Worm (Caenorhabditis elegans) whole organism, L1 larva: ENCODE results near the gene F16H6.3.
A peak's percentile ranks its signal among the peaks of the same experiment; 100 is the strongest.

Source experiments
- C04F5.9 ChIP-seq: sonication (generic microtip); optimal IDR thresholded peaks from 2 replicates; lab custom pipeline; 2016; ENCODE audit warnings: missing genetic modification characterization, missing compliant biosample characterization
- C34B4.2 ChIP-seq: sonication (generic microtip); optimal IDR thresholded peaks from 2 replicates; lab custom pipeline; 2017; ENCODE audit warnings: mild to moderate bottlenecking, missing genetic modification characterization, missing compliant biosample characterization
- F16B12.6 ChIP-seq: fragments of 150-350 bp; optimal IDR thresholded peaks from 2 replicates; lab custom pipeline; 2014; ENCODE audit warnings: missing biosample characterization, missing genetic modification characterization
- aha-1 ChIP-seq: fragments of 150-350 bp; optimal IDR thresholded peaks from 2 replicates; lab custom pipeline; 2014; ENCODE audit warnings: missing biosample characterization, missing genetic modification characterization
- aly-2 ChIP-seq: fragments of 150-350 bp; optimal IDR thresholded peaks from 2 replicates; lab custom pipeline; 2014; ENCODE audit warnings: missing biosample characterization, missing genetic modification characterization
- blmp-1 ChIP-seq: fragments of 150-350 bp; optimal IDR thresholded peaks from 2 replicates; lab custom pipeline; 2014; ENCODE audit warnings: missing biosample characterization, missing genetic modification characterization
- ceh-88 ChIP-seq: fragments of 200-800 bp; sonication (Bioruptor generic); IDR thresholded peaks from 2 replicates; pipeline ENCODE4 v1.3.6; 2022; ENCODE audit warnings: missing genetic modification characterization, missing compliant biosample characterization
- ceh-90 ChIP-seq: sonication (generic microtip); optimal IDR thresholded peaks from 2 replicates; lab custom pipeline; 2016; ENCODE audit warnings: missing genetic modification characterization, missing compliant biosample characterization
- ces-1 ChIP-seq: fragments of 150-350 bp; optimal IDR thresholded peaks from 2 replicates; lab custom pipeline; 2014; ENCODE audit warnings: missing biosample characterization, missing genetic modification reagents, missing genetic modification characterization
- dpl-1 ChIP-seq, 3 experiments: fragments of 150-350 bp in 2 of 3; sonication (generic microtip) in 1 of 3; optimal IDR thresholded peaks; 2 replicates each; lab custom pipeline; 2014 to 2017; ENCODE audit warnings: missing biosample characterization in 3 of 3, missing genetic modification characterization in 3 of 3, missing genetic modification reagents in 3 of 3
- efl-1 ChIP-seq, 4 experiments: fragments of 150-350 bp; optimal IDR thresholded peaks in 3 of 4; peaks in 1 of 4; 1 replicate in 1 of 4; 2 replicates in 3 of 4; lab custom pipeline; 2014; ENCODE audit warnings: missing biosample characterization in 2 of 4, missing genetic modification characterization in 2 of 4, missing genetic modification reagents in 2 of 4
- efl-3 ChIP-seq: fragments of 200-800 bp; sonication (Bioruptor generic); optimal IDR thresholded peaks from 2 replicates; lab custom pipeline; 2018; ENCODE audit warnings: mild to moderate bottlenecking, missing genetic modification characterization, missing compliant biosample characterization
- egl-27 ChIP-seq, 2 experiments: fragments of 150-350 bp in 1 of 2; sonication (generic microtip); optimal IDR thresholded peaks; 3 replicates each; lab custom pipeline; 2017 to 2018; ENCODE audit warnings: missing biosample characterization in 2 of 2, missing genetic modification characterization in 2 of 2, missing genetic modification reagents in 2 of 2
- elt-2 ChIP-seq: sonication (generic microtip); optimal IDR thresholded peaks from 2 replicates; lab custom pipeline; 2016; ENCODE audit warnings: missing genetic modification characterization, mild to moderate bottlenecking, inconsistent platforms, missing compliant biosample characterization, missing genetic modification reagents
- elt-3 ChIP-seq, 6 experiments: fragments of 150-350 bp in 1 of 6; sonication (generic microtip); optimal IDR thresholded peaks; 2 replicates each; lab custom pipeline; 2017 to 2018; ENCODE audit warnings: missing biosample characterization in 6 of 6, missing genetic modification characterization in 6 of 6, inconsistent platforms in 1 of 6
- fkh-4 ChIP-seq: sonication (generic microtip); optimal IDR thresholded peaks from 2 replicates; lab custom pipeline; 2016; ENCODE audit warnings: missing compliant biosample characterization, missing genetic modification characterization, borderline replicate concordance
- hlh-17 ChIP-seq: fragments of 200-800 bp; sonication (Bioruptor generic); optimal IDR thresholded peaks from 2 replicates; lab custom pipeline; 2018; ENCODE audit warnings: missing genetic modification characterization, mild to moderate bottlenecking, missing compliant biosample characterization, moderate library complexity, borderline replicate concordance
- irx-1 ChIP-seq: sonication (generic microtip); optimal IDR thresholded peaks from 2 replicates; lab custom pipeline; 2016; ENCODE audit warnings: missing genetic modification characterization, missing compliant biosample characterization
- jun-1 ChIP-seq: fragments of 150-350 bp; optimal IDR thresholded peaks from 2 replicates; lab custom pipeline; 2014; ENCODE audit warnings: missing biosample characterization, missing genetic modification reagents, missing genetic modification characterization
- lin-14 ChIP-seq: fragments of 200-800 bp; sonication (Bioruptor generic); optimal IDR thresholded peaks from 2 replicates; lab custom pipeline; 2018; ENCODE audit warnings: mild to moderate bottlenecking, missing genetic modification characterization, moderate library complexity, missing compliant biosample characterization
- lin-15B ChIP-seq: fragments of 150-350 bp; sonication (generic microtip); optimal IDR thresholded peaks from 3 replicates; lab custom pipeline; 2014; ENCODE audit warnings: missing biosample characterization, missing genetic modification characterization
- lin-35 ChIP-seq, 2 experiments: fragments of 150-350 bp; optimal IDR thresholded peaks; 2 replicates each; lab custom pipeline; 2014; ENCODE audit warnings: missing biosample characterization in 2 of 2, missing genetic modification characterization in 2 of 2, missing genetic modification reagents in 2 of 2
- lsy-2 ChIP-seq, 2 experiments: fragments of 150-350 bp; optimal IDR thresholded peaks; 2 replicates each; lab custom pipeline; 2014; ENCODE audit warnings: missing biosample characterization in 2 of 2, missing genetic modification characterization in 2 of 2
- mab-9 ChIP-seq: fragments of 200-800 bp; sonication (Bioruptor generic); IDR thresholded peaks from 2 replicates; pipeline ENCODE4 v1.3.6; 2022; ENCODE audit warnings: missing genetic modification reagents, missing genetic modification characterization, missing compliant biosample characterization
- mep-1 ChIP-seq: fragments of 150-350 bp; optimal IDR thresholded peaks from 2 replicates; lab custom pipeline; 2014; ENCODE audit warnings: missing biosample characterization, missing genetic modification characterization
- nhr-237 ChIP-seq: fragments of 150-350 bp; optimal IDR thresholded peaks from 2 replicates; lab custom pipeline; 2014; ENCODE audit warnings: missing biosample characterization, missing genetic modification characterization
- pqm-1 ChIP-seq: sonication (generic microtip); optimal IDR thresholded peaks from 3 replicates; lab custom pipeline; 2017; ENCODE audit warnings: missing biosample characterization, missing genetic modification characterization
- snpc-4 ChIP-seq: fragments of 150-350 bp; optimal IDR thresholded peaks from 2 replicates; lab custom pipeline; 2014; ENCODE audit warnings: missing biosample characterization, missing genetic modification characterization
- sox-4 ChIP-seq: sonication (generic microtip); optimal IDR thresholded peaks from 2 replicates; lab custom pipeline; 2016; ENCODE audit warnings: missing genetic modification characterization, missing compliant biosample characterization
- swsn-7 ChIP-seq: sonication (generic microtip); optimal IDR thresholded peaks from 2 replicates; lab custom pipeline; 2016; ENCODE audit warnings: missing genetic modification characterization, missing compliant biosample characterization
- tbx-2 ChIP-seq: sonication (generic microtip); optimal IDR thresholded peaks from 2 replicates; lab custom pipeline; 2016; ENCODE audit warnings: missing genetic modification characterization, missing compliant biosample characterization
- tlp-1 ChIP-seq: fragments of 150-350 bp; optimal IDR thresholded peaks from 2 replicates; lab custom pipeline; 2014; ENCODE audit warnings: missing biosample characterization, missing genetic modification characterization
- unc-86 ChIP-seq: sonication (generic microtip); optimal IDR thresholded peaks from 2 replicates; lab custom pipeline; 2016; ENCODE audit warnings: missing genetic modification characterization, missing compliant biosample characterization
- xbp-1 ChIP-seq: sonication (generic microtip); optimal IDR thresholded peaks from 2 replicates; lab custom pipeline; 2016; ENCODE audit warnings: missing genetic modification characterization, missing compliant biosample characterization
- ztf-11 ChIP-seq, 2 experiments: sonication (generic microtip); optimal IDR thresholded peaks; 2 replicates each; lab custom pipeline; 2016 to 2017; ENCODE audit warnings: missing genetic modification characterization in 2 of 2, missing biosample characterization in 1 of 2, missing compliant biosample characterization in 1 of 2

The F16H6.3 gene

DNA sequence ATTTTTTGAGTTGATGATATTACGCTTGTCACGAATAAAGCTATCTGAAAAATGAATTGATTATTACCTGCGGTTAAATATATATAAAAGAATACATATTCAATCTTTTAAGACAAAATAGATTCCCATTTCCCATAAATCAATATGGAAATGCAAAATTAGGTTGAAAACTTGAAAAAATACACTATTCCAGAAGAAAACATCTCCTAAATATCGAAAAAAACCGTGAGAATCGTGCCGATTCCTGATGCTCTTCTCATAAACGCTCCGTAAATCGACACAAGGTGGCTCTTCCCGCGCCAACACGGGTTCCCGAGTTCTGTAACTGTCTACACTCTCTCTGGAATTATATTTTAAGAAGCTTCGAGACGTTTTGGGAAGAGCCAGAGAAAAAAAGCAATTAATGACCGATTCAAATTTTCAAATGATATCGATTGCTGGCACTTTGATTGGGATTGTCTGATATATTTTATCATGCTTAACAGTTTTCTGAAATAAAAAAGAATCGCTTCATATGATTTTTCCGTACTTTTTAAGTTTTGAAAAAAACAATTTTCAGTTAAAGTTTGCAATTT lies 41.7 kb downstream of the F16H6.3 start, which contains the start of gene R10E8.3:
Gene R10E8.3 (minus strand): TSS at position 51 of the 575 bp plus-strand sequence.
- TF ChIP-seq lin-35 (GFP tag; optimal IDR thresholded peaks at IDR 0.05; lab: Kevin White, UChicago) (peak in 1 of 2 experiments; percentile 4), tbx-2 (tag; lab: Kevin White, UChicago) (no peak)

DNA sequence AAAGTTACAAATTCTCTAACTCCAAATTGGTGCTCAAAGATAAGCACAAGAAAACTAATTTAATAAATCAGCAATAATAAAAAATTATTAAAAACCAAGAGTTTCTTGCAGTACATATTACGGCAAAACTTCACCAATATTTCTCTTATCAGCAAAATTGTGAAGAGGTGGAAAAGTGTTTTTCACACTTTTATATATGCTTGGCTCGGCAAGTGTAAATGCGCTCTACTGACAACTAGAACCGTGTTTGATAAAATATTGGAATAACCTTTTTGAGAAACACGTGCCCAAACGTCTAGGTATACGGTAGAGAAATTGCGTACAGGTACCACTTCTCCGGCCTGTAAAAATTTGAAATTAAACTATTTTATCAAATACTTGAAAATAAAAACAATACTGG lies 46.2 kb downstream of the F16H6.3 start, which contains the start of gene R10E8.8:
Gene R10E8.8 (minus strand): TSS at position 343 of the 400 bp plus-strand sequence.
- TF ChIP-seq efl-1 (optimal IDR thresholded peaks at IDR 0.05; lab: Kevin White, UChicago) = no peak
- peak in 1 of 2 experiments; percentile 82 for TF ChIP-seq efl-1 (GFP tag; optimal IDR thresholded peaks at IDR 0.05 in 1 of 2; lab: Kevin White, UChicago)
- peak in 1 of 2 experiments; percentile 32 for TF ChIP-seq lsy-2 (tag; optimal IDR thresholded peaks at IDR 0.05; lab: Kevin White, UChicago)
- no peak for TF ChIP-seq F16B12.6 (tag; lab: Kevin White, UChicago)
- TF ChIP-seq elt-2 (tag; lab: Kevin White, UChicago) = peak; percentile 81
- TF ChIP-seq egl-27 (tag; optimal IDR thresholded peaks at IDR 0.05; lab: Kevin White, UChicago) = no peak
- TF ChIP-seq lin-35 (GFP tag; optimal IDR thresholded peaks at IDR 0.05; lab: Kevin White, UChicago) = peak in 1 of 2 experiments; percentile 30
- TF ChIP-seq dpl-1 (GFP tag; optimal IDR thresholded peaks at IDR 0.05; lab: Kevin White, UChicago) = peak in 1 of 3 experiments; percentile 2
- TF ChIP-seq elt-3 (tag; optimal IDR thresholded peaks at IDR 0.05; lab: Kevin White, UChicago) = no peak
- TF ChIP-seq xbp-1 (tag; lab: Kevin White, UChicago) = no peak
- TF ChIP-seq, all 84 proteins: peak for 5

DNA sequence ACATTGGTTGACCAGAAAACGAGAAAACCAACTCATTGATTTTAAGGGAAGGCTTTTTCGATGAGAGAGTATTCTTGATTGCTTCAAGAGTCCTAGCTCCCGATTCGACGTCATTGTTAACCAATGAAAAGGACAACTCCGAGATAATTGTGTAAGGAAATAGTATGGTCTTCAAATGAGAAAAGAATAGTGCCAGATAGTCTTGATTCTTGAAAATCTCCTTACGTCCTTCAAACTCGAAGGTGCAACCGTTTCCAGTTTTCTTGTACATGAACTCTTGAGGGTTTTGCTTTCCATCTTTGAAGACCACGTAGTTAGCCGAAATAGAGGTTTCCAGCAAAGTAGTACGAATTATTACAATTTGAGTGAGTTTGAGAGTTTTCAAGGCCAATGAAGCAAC lies 48.1 kb downstream of the F16H6.3 start:
- TF ChIP-seq ztf-11 (tag; optimal IDR thresholded peaks at IDR 0.05; lab: Kevin White, UChicago) (no peak), C34B4.2 (tag; lab: Kevin White, UChicago) (no peak), snpc-4 (tag; lab: Kevin White, UChicago) (no peak), xbp-1 (tag; lab: Kevin White, UChicago) (no peak), pqm-1 (no peak), lin-35 (GFP tag; optimal IDR thresholded peaks at IDR 0.05; lab: Kevin White, UChicago) (no peak), unc-86 (no peak), ceh-90 (tag; lab: Kevin White, UChicago) (no peak), elt-3 (tag; optimal IDR thresholded peaks at IDR 0.05; lab: Kevin White, UChicago) (no peak), ceh-88 (GFP tag; lab: Robert Waterston, UW) (no peak), hlh-17 (GFP tag; lab: Kevin White, UChicago) (no peak), C04F5.9 (tag; lab: Kevin White, UChicago) (no peak), irx-1 (no peak), mab-9 (GFP tag; lab: Robert Waterston, UW) (no peak), efl-3 (no peak), jun-1 (tag; lab: Kevin White, UChicago) (no peak), mep-1 (tag; lab: Kevin White, UChicago) (no peak), sox-4 (no peak)

DNA sequence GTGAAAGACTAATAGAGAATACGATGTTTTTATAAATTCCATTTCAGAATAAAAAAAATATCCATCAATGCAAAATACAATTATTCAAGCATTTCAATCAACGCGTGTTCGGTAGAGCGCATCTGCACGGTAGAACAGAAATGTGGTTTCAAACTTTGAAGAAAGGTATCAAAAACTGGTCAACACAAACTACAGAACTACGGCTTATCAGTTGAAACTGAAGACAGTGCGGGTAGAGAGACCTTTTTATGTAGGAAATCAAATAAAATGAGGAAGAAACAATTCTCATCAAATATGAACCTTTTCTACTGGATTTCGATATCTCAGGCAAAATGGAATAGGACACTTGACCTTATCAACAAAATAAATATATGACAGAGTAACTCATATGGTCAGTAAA lies 49.3 kb downstream of the F16H6.3 start:
- TF ChIP-seq fkh-4 (no peak), elt-2 (tag; lab: Kevin White, UChicago) (peak; percentile 49)

DNA sequence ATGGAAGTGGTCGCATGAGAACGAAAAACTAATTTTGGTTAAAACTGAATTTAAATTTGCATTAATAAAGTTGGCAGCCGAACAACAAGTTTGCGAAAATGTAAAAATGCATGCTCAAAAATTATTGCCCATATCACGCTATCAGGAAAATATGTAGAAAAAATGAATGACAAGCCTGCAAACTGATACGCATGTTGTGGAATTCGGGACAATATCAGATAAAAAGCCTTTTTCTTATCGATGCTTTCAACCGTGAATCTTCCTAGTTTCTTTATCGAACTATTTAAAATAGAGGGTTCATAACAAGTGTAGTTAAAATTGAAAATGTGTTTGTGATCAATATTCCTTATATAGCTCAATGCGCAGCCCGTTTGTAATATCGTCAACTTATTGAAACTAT lies 51.0 kb downstream of the F16H6.3 start:
- TF ChIP-seq lin-14 (GFP tag; lab: Kevin White, UChicago) (peak; percentile 4), nhr-237 (tag; lab: Kevin White, UChicago) (no peak), ztf-11 (tag; optimal IDR thresholded peaks at IDR 0.05; lab: Kevin White, UChicago) (no peak), ces-1 (GFP tag; lab: Kevin White, UChicago) (no peak), lin-15B (tag; lab: Kevin White, UChicago) (no peak), pqm-1 (peak; percentile 9), aha-1 (tag; lab: Kevin White, UChicago) (no peak), blmp-1 (tag; lab: Kevin White, UChicago) (no peak), egl-27 (tag; optimal IDR thresholded peaks at IDR 0.05; lab: Kevin White, UChicago) (no peak), swsn-7 (no peak), fkh-4 (no peak), elt-2 (tag; lab: Kevin White, UChicago) (peak; percentile 92), aly-2 (tag; lab: Kevin White, UChicago) (no peak), tlp-1 (peak; percentile 8)
